Worm (Caenorhabditis elegans): Measurements from ENCODE around the gene col-84.

DNA sequence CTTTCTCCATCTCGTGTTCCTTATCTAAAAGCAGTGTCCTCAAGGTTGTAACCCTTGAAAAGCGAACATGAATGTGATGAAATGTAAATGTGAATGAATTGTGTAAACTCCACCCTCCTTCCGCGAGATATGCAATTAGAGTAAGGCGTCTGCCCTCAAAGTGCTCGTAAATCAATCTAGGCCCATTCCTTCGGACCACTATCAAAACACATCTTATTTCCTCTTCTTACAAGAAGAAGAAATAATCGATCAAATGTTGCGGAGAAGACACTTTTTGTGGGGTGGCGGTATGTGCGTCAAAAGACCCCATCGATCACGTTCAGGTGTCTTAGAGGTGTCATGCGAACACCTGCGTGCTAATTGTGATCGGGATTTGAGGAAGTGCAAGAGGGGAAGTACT, 33.9 kb downstream of the col-84 start:
- TF ChIP-seq mes-4 (tag; optimal IDR thresholded peaks at IDR 0.05): no peak
- TF ChIP-seq F52B5.7 (tag; optimal IDR thresholded peaks at IDR 0.05): no peak
- TF ChIP-seq nhr-90 (tag; optimal IDR thresholded peaks at IDR 0.05): no peak
- TF ChIP-seq ama-1 (optimal IDR thresholded peaks at IDR 0.05): no peak
- no peak for TF ChIP-seq ama-1 (GFP tag; optimal IDR thresholded peaks at IDR 0.05)
- TF ChIP-seq unc-62 (GFP tag; optimal IDR thresholded peaks at IDR 0.05): no peak
- TF ChIP-seq hlh-12 (tag; optimal IDR thresholded peaks at IDR 0.05): no peak
- TF ChIP-seq nfya-2 (GFP tag; IDR thresholded peaks at IDR 0.05): no peak
- TF ChIP-seq lin-54 (GFP tag; optimal IDR thresholded peaks at IDR 0.05): no peak
- no peak for TF ChIP-seq sptf-2 (GFP tag; optimal IDR thresholded peaks at IDR 0.05)
